Fruit fly (Drosophila melanogaster): ENCODE data around the gene per.
A peak's percentile ranks its signal among the peaks of the same experiment; 100 is the strongest.

Gene per

dm6 chrX:2655479-2655878 is 29.9 kb upstream of the per start:
- no peak for TF ChIP-seq Dif (GFP tag; optimal IDR thresholded peaks at IDR 0.05; ENCODE audit: partially characterized antibody)
- no peak for TF ChIP-seq Rel (GFP tag; optimal IDR thresholded peaks at IDR 0.05)
- no peak for TF ChIP-seq Rel (tag; optimal IDR thresholded peaks at IDR 0.05)
- no peak for TF ChIP-seq h (GFP tag; optimal IDR thresholded peaks at IDR 0.05)
- TF ChIP-seq Hr83 (GFP tag; optimal IDR thresholded peaks at IDR 0.05; ENCODE audit: poor library complexity, severe bottlenecking): no peak
- TF ChIP-seq br (GFP tag; optimal IDR thresholded peaks at IDR 0.05): no peak
- TF ChIP-seq Hr78 (GFP tag; optimal IDR thresholded peaks at IDR 0.05): no peak
- no peak for TF ChIP-seq Sp1 (GFP tag; optimal IDR thresholded peaks at IDR 0.05)
- no peak for TF ChIP-seq foxo (GFP tag; optimal IDR thresholded peaks at IDR 0.05)
- no peak for TF ChIP-seq Hnf4 (GFP tag; optimal IDR thresholded peaks at IDR 0.05)
- TF ChIP-seq dsf (GFP tag; optimal IDR thresholded peaks at IDR 0.05; ENCODE audit: borderline replicate concordance): no peak
- TF ChIP-seq OdsH (GFP tag; optimal IDR thresholded peaks at IDR 0.05): no peak
- TF ChIP-seq Abd-B (GFP tag; optimal IDR thresholded peaks at IDR 0.05): no peak
- no peak for TF ChIP-seq Myc (optimal IDR thresholded peaks at IDR 0.05)
- TF ChIP-seq N (GFP tag; optimal IDR thresholded peaks at IDR 0.05): no peak
- no peak for TF ChIP-seq Dfd (GFP tag; optimal IDR thresholded peaks at IDR 0.05)
- TF ChIP-seq CrebA (GFP tag; optimal IDR thresholded peaks at IDR 0.05; ENCODE audit: borderline replicate concordance): no peak

dm6 chrX:2655998-2656397 is 29.4 kb upstream of the per start:
- no peak for TF ChIP-seq OdsH (GFP tag; optimal IDR thresholded peaks at IDR 0.05)
- no peak for TF ChIP-seq foxo (GFP tag; optimal IDR thresholded peaks at IDR 0.05)
- TF ChIP-seq Sp1 (GFP tag; optimal IDR thresholded peaks at IDR 0.05): no peak
- no peak for TF ChIP-seq dsf (GFP tag; optimal IDR thresholded peaks at IDR 0.05; ENCODE audit: borderline replicate concordance)
- no peak for TF ChIP-seq Abd-B (GFP tag; optimal IDR thresholded peaks at IDR 0.05)
- TF ChIP-seq Dif (GFP tag; optimal IDR thresholded peaks at IDR 0.05; ENCODE audit: partially characterized antibody): no peak
- TF ChIP-seq CrebA (GFP tag; optimal IDR thresholded peaks at IDR 0.05; ENCODE audit: borderline replicate concordance): no peak
- no peak for TF ChIP-seq lola (GFP tag; optimal IDR thresholded peaks at IDR 0.05)
- TF ChIP-seq psq (GFP tag; optimal IDR thresholded peaks at IDR 0.05): no peak
- TF ChIP-seq CG32264 (GFP tag; optimal IDR thresholded peaks at IDR 0.05): no peak
- no peak for TF ChIP-seq ey (GFP tag; optimal IDR thresholded peaks at IDR 0.05)
- TF ChIP-seq pan (optimal IDR thresholded peaks at IDR 0.05): no peak
- no peak for TF ChIP-seq N (GFP tag; optimal IDR thresholded peaks at IDR 0.05)
- TF ChIP-seq sage (GFP tag; optimal IDR thresholded peaks at IDR 0.05): no peak
- TF ChIP-seq rgr (GFP tag; optimal IDR thresholded peaks at IDR 0.05): no peak
- TF ChIP-seq Mio (GFP tag; optimal IDR thresholded peaks at IDR 0.05): no peak
- no peak for TF ChIP-seq Myc (optimal IDR thresholded peaks at IDR 0.05)

- TF ChIP-seq fru (GFP tag; optimal IDR thresholded peaks at IDR 0.05) (no peak), psq (GFP tag; optimal IDR thresholded peaks at IDR 0.05) (no peak), woc (GFP tag; optimal IDR thresholded peaks at IDR 0.05) (no peak), pan (optimal IDR thresholded peaks at IDR 0.05) (no peak), Sp1 (GFP tag; optimal IDR thresholded peaks at IDR 0.05) (no peak), Hr78 (GFP tag; optimal IDR thresholded peaks at IDR 0.05) (no peak), Abd-B (GFP tag; optimal IDR thresholded peaks at IDR 0.05) (no peak), HLH106 (tag; optimal IDR thresholded peaks at IDR 0.05) (no peak), CG9705 (GFP tag; optimal IDR thresholded peaks at IDR 0.05) (no peak), CG32264 (GFP tag; optimal IDR thresholded peaks at IDR 0.05) (no peak), Hnf4 (GFP tag; optimal IDR thresholded peaks at IDR 0.05) (no peak), usp (GFP tag; optimal IDR thresholded peaks at IDR 0.05) (no peak), Vsx2 (GFP tag; optimal IDR thresholded peaks at IDR 0.05; ENCODE audit: partially characterized antibody) (no peak), CrebA (GFP tag; optimal IDR thresholded peaks at IDR 0.05; ENCODE audit: borderline replicate concordance) (no peak), brk (GFP tag; optimal IDR thresholded peaks at IDR 0.05) (no peak)
Observed at dm6 chrX:2657220-2657619, 28.2 kb upstream of the per start.

dm6 chrX:2658258-2658853 is 27.0 kb upstream of the per start:
- TF ChIP-seq Dif (GFP tag; optimal IDR thresholded peaks at IDR 0.05; ENCODE audit: partially characterized antibody): peak; percentile 82
- no peak for TF ChIP-seq Rel (GFP tag; optimal IDR thresholded peaks at IDR 0.05)
- TF ChIP-seq Rel (tag; optimal IDR thresholded peaks at IDR 0.05): peak; percentile 59
- TF ChIP-seq dsf (GFP tag; optimal IDR thresholded peaks at IDR 0.05; ENCODE audit: borderline replicate concordance): no peak
- TF ChIP-seq fru (GFP tag; optimal IDR thresholded peaks at IDR 0.05): peak; percentile 12
- TF ChIP-seq OdsH (GFP tag; optimal IDR thresholded peaks at IDR 0.05): no peak
- TF ChIP-seq Dfd (GFP tag; optimal IDR thresholded peaks at IDR 0.05): no peak
- peak; percentile 10 to 62 for TF ChIP-seq dl (GFP tag; optimal IDR thresholded peaks at IDR 0.05; ENCODE audit: insufficient read depth in 1 of 2, partially characterized antibody in 2 of 2)
- TF ChIP-seq CG32264 (GFP tag; optimal IDR thresholded peaks at IDR 0.05): no peak
- no peak for TF ChIP-seq CG9705 (GFP tag; optimal IDR thresholded peaks at IDR 0.05)
- peak; percentile 75 for TF ChIP-seq h (GFP tag; optimal IDR thresholded peaks at IDR 0.05)
- TF ChIP-seq brk (GFP tag; optimal IDR thresholded peaks at IDR 0.05): no peak
- no peak for TF ChIP-seq Hr78 (GFP tag; optimal IDR thresholded peaks at IDR 0.05)
- TF ChIP-seq Hr83 (GFP tag; optimal IDR thresholded peaks at IDR 0.05; ENCODE audit: poor library complexity, severe bottlenecking): peak; percentile 22
- TF ChIP-seq foxo (GFP tag; optimal IDR thresholded peaks at IDR 0.05): peak in 1 of 2 experiments; percentile 20
- no peak for TF ChIP-seq lola (GFP tag; optimal IDR thresholded peaks at IDR 0.05)
- TF ChIP-seq rgr (GFP tag; optimal IDR thresholded peaks at IDR 0.05): no peak
- no peak for TF ChIP-seq woc (GFP tag; optimal IDR thresholded peaks at IDR 0.05)
- peak; percentile 72 for TF ChIP-seq Jra (GFP tag; optimal IDR thresholded peaks at IDR 0.05)
- no peak for TF ChIP-seq GATAd (GFP tag; optimal IDR thresholded peaks at IDR 0.05)
- peak; percentile 56 for TF ChIP-seq Vsx2 (GFP tag; optimal IDR thresholded peaks at IDR 0.05; ENCODE audit: partially characterized antibody)
- no peak for TF ChIP-seq Myc (optimal IDR thresholded peaks at IDR 0.05)
- TF ChIP-seq CrebA (GFP tag; optimal IDR thresholded peaks at IDR 0.05; ENCODE audit: borderline replicate concordance): peak; percentile 80
- TF ChIP-seq ey (GFP tag; optimal IDR thresholded peaks at IDR 0.05): no peak
- TF ChIP-seq Sp1 (GFP tag; optimal IDR thresholded peaks at IDR 0.05): peak; percentile 13
- no peak for TF ChIP-seq sv (GFP tag; optimal IDR thresholded peaks at IDR 0.05)
- no peak for TF ChIP-seq dmrt93B (GFP tag; optimal IDR thresholded peaks at IDR 0.05)
- TF ChIP-seq HLH106 (tag; optimal IDR thresholded peaks at IDR 0.05): no peak
- TF ChIP-seq Mio (GFP tag; optimal IDR thresholded peaks at IDR 0.05): no peak
- peak; percentile 72 for TF ChIP-seq psq (GFP tag; optimal IDR thresholded peaks at IDR 0.05)
- TF ChIP-seq br (GFP tag; optimal IDR thresholded peaks at IDR 0.05): peak; percentile 11

Data from whole organism, wandering third instar larva.